Worm (Caenorhabditis elegans): ENCODE results near the gene nstp-7.

DNA sequence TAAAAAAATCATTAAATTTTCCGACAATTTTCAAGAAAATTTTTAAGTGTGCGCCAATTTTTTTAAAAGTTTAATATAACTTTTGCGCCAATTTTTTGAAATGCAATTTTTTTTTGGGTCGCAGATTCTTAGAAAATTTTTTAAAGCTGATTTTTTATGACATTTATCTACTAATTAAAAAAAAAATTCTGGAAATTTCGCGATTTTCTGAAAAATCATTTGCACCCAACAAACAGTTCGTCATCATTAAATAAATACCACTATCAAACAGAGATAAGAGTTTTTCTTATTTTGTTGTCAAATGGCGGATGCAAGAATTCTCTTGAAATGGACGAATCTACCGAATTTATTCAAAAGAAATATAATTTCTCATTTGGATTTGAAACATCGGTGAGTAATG lies 33.6 kb downstream of the nstp-7 start, which contains the start of gene F48G7.13:
- TF ChIP-seq B0310.2 (tag; optimal IDR thresholded peaks at IDR 0.05) (no peak), scrt-1 (GFP tag; IDR thresholded peaks at IDR 0.05) (no peak), ama-1 (optimal IDR thresholded peaks at IDR 0.05) (no peak), aly-1 (tag; optimal IDR thresholded peaks at IDR 0.05) (no peak), ets-7 (tag; optimal IDR thresholded peaks at IDR 0.05) (no peak), hmbx-1 (tag; optimal IDR thresholded peaks at IDR 0.05) (no peak), ceh-36 (tag; optimal IDR thresholded peaks at IDR 0.05) (no peak), hnd-1 (tag; optimal IDR thresholded peaks at IDR 0.05) (no peak), flt-1 (GFP tag; IDR thresholded peaks at IDR 0.05) (no peak)
